Worm (Caenorhabditis elegans): ENCODE data around the gene unc-17.

unc-17 gene

ce11 chrIV:3611845-3612244 is 12.7 kb downstream of the unc-17 start:
- no peak for TF ChIP-seq flt-1 (GFP tag; IDR thresholded peaks at IDR 0.05)
- no peak for TF ChIP-seq ref-1 (GFP tag; conservative IDR thresholded peaks at IDR 0.05)
- TF ChIP-seq T22C8.4 (GFP tag; IDR thresholded peaks at IDR 0.05) = no peak
- no peak for TF ChIP-seq klf-2 (GFP tag; conservative IDR thresholded peaks at IDR 0.05)
- TF ChIP-seq med-1 (GFP tag; optimal IDR thresholded peaks at IDR 0.05; ENCODE audit: insufficient read depth) = no peak
- no peak for TF ChIP-seq ztf-29 (GFP tag; IDR thresholded peaks at IDR 0.05)
- TF ChIP-seq tab-1 (GFP tag; IDR thresholded peaks at IDR 0.05) = no peak
- no peak for TF ChIP-seq cog-1 (tag; optimal IDR thresholded peaks at IDR 0.05)
- TF ChIP-seq ztf-23 (GFP tag; IDR thresholded peaks at IDR 0.05) = no peak

- TF ChIP-seq med-1 (GFP tag; optimal IDR thresholded peaks at IDR 0.05; ENCODE audit: insufficient read depth) (no peak), flt-1 (GFP tag; IDR thresholded peaks at IDR 0.05) (no peak), ztf-23 (GFP tag; IDR thresholded peaks at IDR 0.05) (no peak), klf-2 (GFP tag; conservative IDR thresholded peaks at IDR 0.05) (no peak), ref-1 (GFP tag; conservative IDR thresholded peaks at IDR 0.05) (no peak), cog-1 (tag; optimal IDR thresholded peaks at IDR 0.05) (no peak), tab-1 (GFP tag; IDR thresholded peaks at IDR 0.05) (no peak), T22C8.4 (GFP tag; IDR thresholded peaks at IDR 0.05) (no peak), ztf-29 (GFP tag; IDR thresholded peaks at IDR 0.05) (no peak)
Observed at ce11 chrIV:3610987-3611386, 13.5 kb downstream of the unc-17 start.

DNA sequence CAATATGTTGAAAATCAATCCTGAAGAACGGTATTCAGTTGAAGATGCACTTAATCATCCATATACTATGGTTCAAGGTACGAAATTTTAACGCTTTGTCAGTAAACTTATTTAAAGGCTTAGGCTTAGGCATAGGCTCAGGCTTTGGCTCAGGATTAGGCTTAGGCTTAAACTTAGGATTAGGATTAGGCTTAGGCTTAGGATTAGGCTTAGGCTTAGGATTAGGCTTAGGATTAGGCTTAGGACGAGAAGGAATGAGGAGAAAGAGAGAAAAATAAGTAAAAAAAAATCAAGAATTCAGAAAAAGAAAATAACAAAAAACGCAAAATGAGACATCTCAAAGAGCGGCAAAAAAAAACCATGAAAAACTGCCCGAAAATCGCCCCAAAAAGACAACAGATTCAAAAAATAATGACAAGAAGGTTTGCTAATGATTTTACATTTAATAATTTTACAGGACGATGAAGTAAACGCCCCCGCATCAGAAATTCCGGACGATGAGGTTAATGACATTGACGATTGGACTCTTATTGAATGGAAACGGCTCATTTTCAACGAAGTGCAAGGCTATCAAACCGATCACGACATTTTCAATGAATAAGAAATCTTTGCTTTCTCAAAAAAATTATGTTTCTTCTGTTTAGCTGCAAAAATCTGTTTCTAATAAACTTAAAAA is 15.8 kb downstream of the unc-17 start:
- no peak for TF ChIP-seq med-1 (GFP tag; optimal IDR thresholded peaks at IDR 0.05; ENCODE audit: insufficient read depth)

ce11 chrIV:3606285-3606834 is 18.1 kb downstream of the unc-17 start, which contains the start of the genes Y37E11B.10 and kgb-2:
Gene Y37E11B.10 (minus strand): TSS chrIV:3606466.
Gene kgb-2 (plus strand): TSS chrIV:3606784.
- no peak for TF ChIP-seq med-1 (GFP tag; optimal IDR thresholded peaks at IDR 0.05; ENCODE audit: insufficient read depth)
- no peak for TF ChIP-seq tab-1 (GFP tag; IDR thresholded peaks at IDR 0.05)
- no peak for TF ChIP-seq klf-2 (GFP tag; conservative IDR thresholded peaks at IDR 0.05)
- no peak for TF ChIP-seq flt-1 (GFP tag; IDR thresholded peaks at IDR 0.05)
- TF ChIP-seq ref-1 (GFP tag; conservative IDR thresholded peaks at IDR 0.05) = no peak
- no peak for TF ChIP-seq cog-1 (tag; optimal IDR thresholded peaks at IDR 0.05)
- no peak for TF ChIP-seq T22C8.4 (GFP tag; IDR thresholded peaks at IDR 0.05)
- no peak for TF ChIP-seq ztf-29 (GFP tag; IDR thresholded peaks at IDR 0.05)
- no peak for TF ChIP-seq ztf-23 (GFP tag; IDR thresholded peaks at IDR 0.05)

- no peak for TF ChIP-seq ztf-29 (GFP tag; IDR thresholded peaks at IDR 0.05)
- no peak for TF ChIP-seq flt-1 (GFP tag; IDR thresholded peaks at IDR 0.05)
- no peak for TF ChIP-seq med-1 (GFP tag; optimal IDR thresholded peaks at IDR 0.05; ENCODE audit: insufficient read depth)
- no peak for TF ChIP-seq ztf-23 (GFP tag; IDR thresholded peaks at IDR 0.05)
- TF ChIP-seq cog-1 (tag; optimal IDR thresholded peaks at IDR 0.05) = no peak
- no peak for TF ChIP-seq tab-1 (GFP tag; IDR thresholded peaks at IDR 0.05)
- TF ChIP-seq klf-2 (GFP tag; conservative IDR thresholded peaks at IDR 0.05) = no peak
- no peak for TF ChIP-seq ref-1 (GFP tag; conservative IDR thresholded peaks at IDR 0.05)
- no peak for TF ChIP-seq T22C8.4 (GFP tag; IDR thresholded peaks at IDR 0.05)
Observed at ce11 chrIV:3604104-3604503, 20.4 kb downstream of the unc-17 start.

DNA sequence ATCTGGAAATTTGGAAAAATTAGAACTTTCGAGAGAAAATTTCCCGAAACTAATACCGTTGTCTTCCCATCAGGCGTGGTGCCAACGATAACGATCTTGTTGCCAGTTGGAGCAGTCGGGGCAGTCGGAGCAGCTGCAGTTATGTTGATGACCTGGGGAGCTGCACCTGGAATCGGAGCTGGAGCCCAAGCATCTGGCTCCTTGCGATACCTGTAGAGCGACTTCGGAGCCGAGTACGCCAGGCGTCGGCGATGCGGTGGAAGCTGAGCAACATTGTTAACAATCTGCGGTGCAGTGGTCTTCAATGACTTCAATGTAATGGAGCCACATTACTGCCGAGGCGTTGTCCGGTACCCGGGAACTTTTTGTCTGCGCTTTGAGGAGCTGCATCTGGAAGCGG is 22.7 kb downstream of the unc-17 start:
- TF ChIP-seq klf-2 (GFP tag; conservative IDR thresholded peaks at IDR 0.05) (no peak), ztf-23 (GFP tag; IDR thresholded peaks at IDR 0.05) (no peak)

- TF ChIP-seq T22C8.4 (GFP tag; IDR thresholded peaks at IDR 0.05) (no peak), ztf-29 (GFP tag; IDR thresholded peaks at IDR 0.05) (no peak), klf-2 (GFP tag; conservative IDR thresholded peaks at IDR 0.05) (no peak), med-1 (GFP tag; optimal IDR thresholded peaks at IDR 0.05; ENCODE audit: insufficient read depth) (no peak), flt-1 (GFP tag; IDR thresholded peaks at IDR 0.05) (no peak), cog-1 (tag; optimal IDR thresholded peaks at IDR 0.05) (no peak), ztf-23 (GFP tag; IDR thresholded peaks at IDR 0.05) (no peak), tab-1 (GFP tag; IDR thresholded peaks at IDR 0.05) (no peak), ref-1 (GFP tag; conservative IDR thresholded peaks at IDR 0.05) (no peak)
Observed at ce11 chrIV:3599958-3600357, 24.5 kb downstream of the unc-17 start, which contains the start of gene Y37E11B.7. Gene Y37E11B.7 (minus strand): TSS chrIV:3600164.

DNA sequence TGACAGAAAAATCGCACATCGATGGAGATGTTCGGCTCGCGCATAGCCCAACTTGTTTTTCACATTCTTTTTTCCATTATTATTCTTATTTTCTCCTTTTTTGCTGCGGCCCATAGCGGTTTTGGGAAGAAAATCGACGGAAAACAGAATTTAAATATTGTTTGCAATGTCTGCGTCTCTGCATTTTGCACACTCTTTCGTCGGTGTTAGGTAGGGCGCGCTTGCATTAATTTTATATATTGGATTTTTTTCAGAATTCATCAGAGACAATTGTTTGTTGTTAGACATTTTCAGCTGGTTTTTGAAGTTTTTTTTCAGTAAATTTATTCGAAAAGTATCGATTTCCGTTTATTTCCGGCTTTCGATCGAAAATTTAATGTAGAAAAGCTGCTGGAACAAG is 25.4 kb downstream of the unc-17 start, which contains the start of gene Y37E11B.6:
TSS of gene Y37E11B.6 (minus strand) at position 181 of the 400 bp plus-strand sequence.
- TF ChIP-seq ref-1 (GFP tag; conservative IDR thresholded peaks at IDR 0.05) (no peak), ztf-29 (GFP tag; IDR thresholded peaks at IDR 0.05) (no peak), T22C8.4 (GFP tag; IDR thresholded peaks at IDR 0.05) (no peak), tab-1 (GFP tag; IDR thresholded peaks at IDR 0.05) (no peak), ztf-23 (GFP tag; IDR thresholded peaks at IDR 0.05) (no peak)

DNA sequence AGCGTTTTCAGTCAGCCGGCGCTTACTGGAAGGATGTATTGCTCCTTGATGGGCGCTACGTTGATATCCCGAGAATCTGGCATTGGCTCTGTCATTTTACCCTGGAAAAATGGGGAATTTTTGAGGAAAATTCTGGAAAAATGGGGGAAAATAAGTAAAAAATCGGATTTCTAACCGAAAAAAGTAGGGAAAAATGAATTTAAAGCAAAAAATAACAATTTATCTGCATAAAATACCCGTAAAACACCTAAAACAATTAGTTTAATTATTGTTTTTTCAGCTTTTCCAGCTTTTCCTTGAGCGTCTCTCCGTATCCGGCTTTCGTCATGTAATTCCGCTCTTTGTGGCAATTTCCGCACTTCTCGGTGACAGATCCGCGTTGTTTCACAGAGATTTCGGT is 26.0 kb downstream of the unc-17 start, which contains the start of gene Y37E11B.5:
TSS of gene Y37E11B.5 (minus strand) at position 101 of the 400 bp plus-strand sequence.
- no peak for TF ChIP-seq med-1 (GFP tag; optimal IDR thresholded peaks at IDR 0.05; ENCODE audit: insufficient read depth)
- TF ChIP-seq tab-1 (GFP tag; IDR thresholded peaks at IDR 0.05) = no peak
- TF ChIP-seq T22C8.4 (GFP tag; IDR thresholded peaks at IDR 0.05) = no peak
- TF ChIP-seq flt-1 (GFP tag; IDR thresholded peaks at IDR 0.05) = no peak
- TF ChIP-seq ref-1 (GFP tag; conservative IDR thresholded peaks at IDR 0.05) = no peak
- TF ChIP-seq klf-2 (GFP tag; conservative IDR thresholded peaks at IDR 0.05) = no peak
- no peak for TF ChIP-seq ztf-23 (GFP tag; IDR thresholded peaks at IDR 0.05)
- TF ChIP-seq ztf-29 (GFP tag; IDR thresholded peaks at IDR 0.05) = no peak
- no peak for TF ChIP-seq cog-1 (tag; optimal IDR thresholded peaks at IDR 0.05)

- TF ChIP-seq T22C8.4 (GFP tag; IDR thresholded peaks at IDR 0.05) (no peak), tab-1 (GFP tag; IDR thresholded peaks at IDR 0.05) (no peak), ztf-29 (GFP tag; IDR thresholded peaks at IDR 0.05) (no peak), ref-1 (GFP tag; conservative IDR thresholded peaks at IDR 0.05) (no peak), med-1 (GFP tag; optimal IDR thresholded peaks at IDR 0.05; ENCODE audit: insufficient read depth) (no peak)
Observed at ce11 chrIV:3597356-3597755, 27.1 kb downstream of the unc-17 start.
